Worm (Caenorhabditis elegans) whole organism, L2 larva: ENCODE data around the gene R10F2.6.

ENCODE experiments used
- ZK546.5 ChIP-seq: sonication (generic microtip); optimal IDR thresholded peaks from 2 replicates; lab custom pipeline; 2017; ENCODE audit warnings: missing biosample characterization, missing genetic modification characterization
- aly-2 ChIP-seq: fragments of 150-350 bp; optimal IDR thresholded peaks from 2 replicates; lab custom pipeline; 2014; ENCODE audit warnings: missing biosample characterization, missing genetic modification characterization
- mab-5 ChIP-seq: fragments of 150-350 bp; optimal IDR thresholded peaks from 2 replicates; lab custom pipeline; 2014; ENCODE audit warnings: missing biosample characterization, missing genetic modification characterization
- unc-62 ChIP-seq: fragments of 150-350 bp; optimal IDR thresholded peaks from 2 replicates; lab custom pipeline; 2014; ENCODE audit warnings: missing biosample characterization, missing genetic modification reagents, missing genetic modification characterization

DNA sequence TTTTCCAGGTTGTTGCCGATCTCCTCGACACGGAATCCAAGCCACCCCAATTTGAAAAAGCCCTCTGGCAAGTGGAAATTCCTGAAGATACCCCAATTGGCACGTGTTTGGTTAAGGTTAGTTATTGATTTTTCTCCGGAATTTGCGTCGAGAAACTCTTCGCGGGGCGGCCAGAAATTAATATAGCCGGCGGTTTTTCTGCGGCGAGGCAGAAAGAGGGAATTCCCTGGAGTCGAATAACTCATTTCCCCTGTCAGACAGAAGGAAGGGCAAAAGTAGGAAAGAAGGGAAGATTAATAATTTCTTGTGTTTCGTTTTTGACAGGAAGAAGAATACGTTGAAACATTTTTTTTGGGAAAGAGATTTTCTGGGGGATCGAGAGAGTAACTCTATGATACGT, 25.2 kb downstream of the R10F2.6 start:
- TF ChIP-seq aly-2, result no peak
- TF ChIP-seq ZK546.5 (tag; lab: Kevin White, UChicago), result no peak
- no peak for TF ChIP-seq unc-62 (GFP tag; lab: Kevin White, UChicago)
- peak; percentile 65 for TF ChIP-seq mab-5 (tag; lab: Kevin White, UChicago)
